Fruit fly (Drosophila melanogaster): Measurements from ENCODE around the gene AP-1gamma.

The AP-1gamma gene

DNA sequence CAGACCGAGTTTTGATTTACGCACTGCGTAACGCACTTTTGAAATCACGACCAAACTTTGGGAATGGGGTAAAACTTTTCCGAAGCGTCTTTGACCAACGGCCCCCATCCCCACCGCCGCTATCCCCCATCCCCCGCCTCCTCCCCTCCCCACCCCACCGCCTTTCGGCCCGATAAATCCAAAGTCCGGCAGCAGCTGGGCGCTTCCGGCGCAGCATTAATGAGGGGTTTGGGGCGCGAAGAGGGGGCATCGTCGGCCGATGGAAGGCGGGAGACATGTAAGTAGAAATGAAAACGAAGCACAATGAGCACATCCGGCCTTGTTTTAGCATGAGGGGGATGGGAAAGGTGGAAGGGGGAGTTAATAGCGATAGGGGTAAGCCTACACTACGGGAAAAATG lies 30.6 kb downstream of the AP-1gamma start (continued):
- TF ChIP-seq ac (GFP tag; optimal IDR thresholded peaks at IDR 0.05) (no peak), fd3F (GFP tag; optimal IDR thresholded peaks at IDR 0.05) (no peak), CG2202 (tag; optimal IDR thresholded peaks at IDR 0.05) (no peak)

dm6 chrX:9141219-9141618 lies 32.7 kb downstream of the AP-1gamma start:
- TF ChIP-seq lilli (GFP tag; optimal IDR thresholded peaks at IDR 0.05) (peak; percentile 68), rib (GFP tag; IDR thresholded peaks at IDR 0.05) (no peak), gcm (GFP tag; optimal IDR thresholded peaks at IDR 0.05) (peak; percentile 66), CG18262 (tag; optimal IDR thresholded peaks at IDR 0.05) (peak; percentile 75), CG12299 (tag; optimal IDR thresholded peaks at IDR 0.05) (peak; percentile 53), Fer2 (tag; optimal IDR thresholded peaks at IDR 0.05) (peak; percentile 34), ATbp (GFP tag; optimal IDR thresholded peaks at IDR 0.05) (peak; percentile 74), Stat92E (GFP tag; optimal IDR thresholded peaks at IDR 0.05) (no peak), CG10321 (GFP tag; IDR thresholded peaks at IDR 0.05) (no peak), nerfin-2 (GFP tag; IDR thresholded peaks at IDR 0.05; ENCODE audit: partially characterized antibody) (no peak), CG18619 (GFP tag; optimal IDR thresholded peaks at IDR 0.05) (peak; percentile 58), CHES-1-like (GFP tag; optimal IDR thresholded peaks at IDR 0.05) (peak; percentile 59), Hmr (GFP tag; optimal IDR thresholded peaks at IDR 0.05) (no peak), ewg (GFP tag; optimal IDR thresholded peaks at IDR 0.05) (peak; percentile 53), CG32532 (GFP tag; IDR thresholded peaks at IDR 0.05) (peak; percentile 84), trh (GFP tag; optimal IDR thresholded peaks at IDR 0.05) (no peak), pb (GFP tag; optimal IDR thresholded peaks at IDR 0.05) (peak; percentile 72), sna (GFP tag; IDR thresholded peaks at IDR 0.05; ENCODE audit: partially characterized antibody) (no peak), CG14860 (GFP tag; IDR thresholded peaks at IDR 0.05; ENCODE audit: partially characterized antibody) (no peak), fd64A (GFP tag; optimal IDR thresholded peaks at IDR 0.05) (peak; percentile 56), CG9797 (GFP tag; optimal IDR thresholded peaks at IDR 0.05) (no peak), pita (GFP tag; optimal IDR thresholded peaks at IDR 0.05) (no peak), CG12769 (tag; optimal IDR thresholded peaks at IDR 0.05) (no peak), croc (GFP tag; conservative IDR thresholded peaks at IDR 0.05) (peak; percentile 75), az2 (GFP tag; optimal IDR thresholded peaks at IDR 0.05) (peak; percentile 75), Lhr (GFP tag; optimal IDR thresholded peaks at IDR 0.05) (peak; percentile 3), Rx (GFP tag; IDR thresholded peaks at IDR 0.05) (peak; percentile 70), HLH4C (GFP tag; IDR thresholded peaks at IDR 0.05; ENCODE audit: partially characterized antibody) (no peak), CG3407 (GFP tag; optimal IDR thresholded peaks at IDR 0.05) (peak; percentile 63), wdn (GFP tag; IDR thresholded peaks at IDR 0.05) (peak; percentile 58; the same call in 1 of the 2 replicates), CG14965 (GFP tag; optimal IDR thresholded peaks at IDR 0.05; ENCODE audit: borderline replicate concordance) (no peak), HHEX (GFP tag; optimal IDR thresholded peaks at IDR 0.05) (peak; percentile 75), gem (tag; optimal IDR thresholded peaks at IDR 0.05) (peak; percentile 77), dimm (GFP tag; IDR thresholded peaks at IDR 0.05) (peak; percentile 56; the same call in 1 of the 2 replicates), CG16863 (GFP tag; optimal IDR thresholded peaks at IDR 0.05) (peak; percentile 73), CG15073 (GFP tag; optimal IDR thresholded peaks at IDR 0.05) (no peak), CG6854 (GFP tag; optimal IDR thresholded peaks at IDR 0.05) (peak; percentile 29), br (optimal IDR thresholded peaks at IDR 0.05) (no peak), pfk (GFP tag; optimal IDR thresholded peaks at IDR 0.05) (no peak), bsh (GFP tag; optimal IDR thresholded peaks at IDR 0.05) (peak; percentile 26 to 80), CG17612 (GFP tag; IDR thresholded peaks at IDR 0.05) (peak; percentile 57; the same call in 1 of the 2 replicates), grn (GFP tag; optimal IDR thresholded peaks at IDR 0.05) (peak; percentile 31), aop (GFP tag; IDR thresholded peaks at IDR 0.05) (0 out of 2 replicates have a peak, but pooled peaks have one; percentile 65), tap (tag; optimal IDR thresholded peaks at IDR 0.05) (peak; percentile 75), Hey (tag; optimal IDR thresholded peaks at IDR 0.05) (peak; percentile 22)
